Fruit fly (Drosophila melanogaster): ENCODE data around the gene SPoCk.

Gene SPoCk

dm6 chr3L:22820190-22820589 lies 70.9 kb downstream of the SPoCk start:
- TF ChIP-seq insv (optimal IDR thresholded peaks at IDR 0.05) (no peak), ttk (optimal IDR thresholded peaks at IDR 0.05) (no peak), Sin3A (optimal IDR thresholded peaks at IDR 0.05) (no peak), h (optimal IDR thresholded peaks at IDR 0.05) (no peak), psq (optimal IDR thresholded peaks at IDR 0.05) (no peak), Myc (optimal IDR thresholded peaks at IDR 0.05) (no peak)

- TF ChIP-seq insv (optimal IDR thresholded peaks at IDR 0.05) (no peak), psq (optimal IDR thresholded peaks at IDR 0.05) (no peak), ttk (optimal IDR thresholded peaks at IDR 0.05) (no peak), h (optimal IDR thresholded peaks at IDR 0.05) (no peak), Myc (optimal IDR thresholded peaks at IDR 0.05) (no peak), Sin3A (optimal IDR thresholded peaks at IDR 0.05) (no peak)
These were observed 72.1 kb downstream of the SPoCk start for dm6 chr3L:22821377-22821776.

dm6 chr3L:22822544-22823175 lies 73.4 kb downstream of the SPoCk start:
- TF ChIP-seq Myc (optimal IDR thresholded peaks at IDR 0.05): no peak
- TF ChIP-seq Sin3A (optimal IDR thresholded peaks at IDR 0.05): no peak
- no peak for TF ChIP-seq h (optimal IDR thresholded peaks at IDR 0.05)
- TF ChIP-seq psq (optimal IDR thresholded peaks at IDR 0.05): no peak
- TF ChIP-seq ttk (optimal IDR thresholded peaks at IDR 0.05): no peak
- no peak for TF ChIP-seq insv (optimal IDR thresholded peaks at IDR 0.05)

- TF ChIP-seq insv (optimal IDR thresholded peaks at IDR 0.05) (no peak), psq (optimal IDR thresholded peaks at IDR 0.05) (no peak), h (optimal IDR thresholded peaks at IDR 0.05) (no peak), Myc (optimal IDR thresholded peaks at IDR 0.05) (no peak), Sin3A (optimal IDR thresholded peaks at IDR 0.05) (no peak), ttk (optimal IDR thresholded peaks at IDR 0.05) (no peak)
These were observed 74.0 kb downstream of the SPoCk start for dm6 chr3L:22823230-22823629.

- TF ChIP-seq Myc (optimal IDR thresholded peaks at IDR 0.05) (no peak), h (optimal IDR thresholded peaks at IDR 0.05) (no peak), Sin3A (optimal IDR thresholded peaks at IDR 0.05) (no peak), ttk (optimal IDR thresholded peaks at IDR 0.05) (no peak), psq (optimal IDR thresholded peaks at IDR 0.05) (no peak), insv (optimal IDR thresholded peaks at IDR 0.05) (no peak)
These were observed 75.5 kb downstream of the SPoCk start for dm6 chr3L:22824668-22825192.

dm6 chr3L:22826236-22826635 lies 77.0 kb downstream of the SPoCk start:
- TF ChIP-seq Myc (optimal IDR thresholded peaks at IDR 0.05) (no peak), insv (optimal IDR thresholded peaks at IDR 0.05) (no peak), Sin3A (optimal IDR thresholded peaks at IDR 0.05) (no peak)

dm6 chr3L:22830132-22830697 lies 81.0 kb downstream of the SPoCk start:
- TF ChIP-seq ttk (optimal IDR thresholded peaks at IDR 0.05) (no peak), h (optimal IDR thresholded peaks at IDR 0.05) (no peak), Myc (optimal IDR thresholded peaks at IDR 0.05) (no peak), psq (optimal IDR thresholded peaks at IDR 0.05) (no peak), Sin3A (optimal IDR thresholded peaks at IDR 0.05) (no peak), insv (optimal IDR thresholded peaks at IDR 0.05) (no peak)

- TF ChIP-seq insv (optimal IDR thresholded peaks at IDR 0.05): no peak
- TF ChIP-seq ttk (optimal IDR thresholded peaks at IDR 0.05): no peak
- TF ChIP-seq Sin3A (optimal IDR thresholded peaks at IDR 0.05): no peak
- TF ChIP-seq Myc (optimal IDR thresholded peaks at IDR 0.05): no peak
- TF ChIP-seq psq (optimal IDR thresholded peaks at IDR 0.05): no peak
- no peak for TF ChIP-seq h (optimal IDR thresholded peaks at IDR 0.05)
These were observed 86.1 kb downstream of the SPoCk start, which contains the start of gene jim for dm6 chr3L:22835144-22835964. jim (minus strand) TSS chr3L:22835194.

- TF ChIP-seq Myc (optimal IDR thresholded peaks at IDR 0.05) (no peak), ttk (optimal IDR thresholded peaks at IDR 0.05) (no peak), h (optimal IDR thresholded peaks at IDR 0.05) (no peak), psq (optimal IDR thresholded peaks at IDR 0.05) (no peak), Sin3A (optimal IDR thresholded peaks at IDR 0.05) (no peak), insv (optimal IDR thresholded peaks at IDR 0.05) (no peak)
These were observed 87.5 kb downstream of the SPoCk start, which contains the start of the genes CG11226 and CG45428 for dm6 chr3L:22836768-22837167. CG11226 (plus strand) TSS chr3L:22837068. CG45428 (minus strand) TSS chr3L:22837070.
